Worm (Caenorhabditis elegans) whole organism, L1 larva: ENCODE results near the gene C54C6.5.

Experiments
- aly-2 ChIP-seq: fragments of 150-350 bp; optimal IDR thresholded peaks from 2 replicates; lab custom pipeline; 2014; ENCODE audit warnings: missing biosample characterization, missing genetic modification characterization
- blmp-1 ChIP-seq: fragments of 150-350 bp; optimal IDR thresholded peaks from 2 replicates; lab custom pipeline; 2014; ENCODE audit warnings: missing biosample characterization, missing genetic modification characterization
- ceh-8 ChIP-seq: fragments of 200-800 bp; sonication (Bioruptor generic); optimal IDR thresholded peaks from 2 replicates; lab custom pipeline; 2018; ENCODE audit warnings: mild to moderate bottlenecking, missing genetic modification characterization, moderate library complexity, missing compliant biosample characterization
- ceh-82 ChIP-seq, 3 experiments: fragments of 150-350 bp in 1 of 3; sonication (generic microtip) in 2 of 3; optimal IDR thresholded peaks; 2 replicates each; lab custom pipeline; 2014 to 2017; ENCODE audit warnings: missing biosample characterization in 3 of 3, missing genetic modification characterization in 3 of 3
- dpl-1 ChIP-seq, 3 experiments: fragments of 150-350 bp in 2 of 3; sonication (generic microtip) in 1 of 3; optimal IDR thresholded peaks; 2 replicates each; lab custom pipeline; 2014 to 2017; ENCODE audit warnings: missing biosample characterization in 3 of 3, missing genetic modification characterization in 3 of 3, missing genetic modification reagents in 3 of 3
- efl-1 ChIP-seq, 4 experiments: fragments of 150-350 bp; optimal IDR thresholded peaks in 3 of 4; peaks in 1 of 4; 1 replicate in 1 of 4; 2 replicates in 3 of 4; lab custom pipeline; 2014; ENCODE audit warnings: missing biosample characterization in 2 of 4, missing genetic modification characterization in 2 of 4, missing genetic modification reagents in 2 of 4
- egl-13 ChIP-seq: sonication (generic microtip); optimal IDR thresholded peaks from 2 replicates; lab custom pipeline; 2016; ENCODE audit warnings: missing genotype, missing genetic modification reagents, missing genetic modification characterization, missing compliant biosample characterization
- elt-2 ChIP-seq: sonication (generic microtip); optimal IDR thresholded peaks from 2 replicates; lab custom pipeline; 2016; ENCODE audit warnings: missing genetic modification characterization, mild to moderate bottlenecking, inconsistent platforms, missing compliant biosample characterization, missing genetic modification reagents
- elt-3 ChIP-seq, 6 experiments: fragments of 150-350 bp in 1 of 6; sonication (generic microtip); optimal IDR thresholded peaks; 2 replicates each; lab custom pipeline; 2017 to 2018; ENCODE audit warnings: missing biosample characterization in 6 of 6, missing genetic modification characterization in 6 of 6, inconsistent platforms in 1 of 6
- fkh-4 ChIP-seq: sonication (generic microtip); optimal IDR thresholded peaks from 2 replicates; lab custom pipeline; 2016; ENCODE audit warnings: missing compliant biosample characterization, missing genetic modification characterization, borderline replicate concordance
- fkh-8 ChIP-seq: sonication (generic microtip); optimal IDR thresholded peaks from 2 replicates; lab custom pipeline; 2016; ENCODE audit warnings: mild to moderate bottlenecking, missing genetic modification characterization, missing compliant biosample characterization
- hlh-17 ChIP-seq: fragments of 200-800 bp; sonication (Bioruptor generic); optimal IDR thresholded peaks from 2 replicates; lab custom pipeline; 2018; ENCODE audit warnings: missing genetic modification characterization, mild to moderate bottlenecking, missing compliant biosample characterization, moderate library complexity, borderline replicate concordance
- hlh-4 ChIP-seq: sonication (generic microtip); optimal IDR thresholded peaks from 2 replicates; lab custom pipeline; 2016; ENCODE audit warnings: mild to moderate bottlenecking, missing genetic modification characterization, missing compliant biosample characterization
- hpl-2 ChIP-seq: fragments of 150-350 bp; optimal IDR thresholded peaks from 2 replicates; lab custom pipeline; 2014; ENCODE audit warnings: missing biosample characterization, missing genetic modification reagents, missing genetic modification characterization
- irx-1 ChIP-seq: sonication (generic microtip); optimal IDR thresholded peaks from 2 replicates; lab custom pipeline; 2016; ENCODE audit warnings: missing genetic modification characterization, missing compliant biosample characterization
- isw-1 ChIP-seq: fragments of 200-800 bp; sonication (Bioruptor generic); IDR thresholded peaks from 2 replicates; pipeline ENCODE4 v1.3.6; 2022; ENCODE audit warnings: missing genetic modification characterization, missing compliant biosample characterization
- jun-1 ChIP-seq: fragments of 150-350 bp; optimal IDR thresholded peaks from 2 replicates; lab custom pipeline; 2014; ENCODE audit warnings: missing biosample characterization, missing genetic modification reagents, missing genetic modification characterization
- lin-13 ChIP-seq: fragments of 150-350 bp; optimal IDR thresholded peaks from 2 replicates; lab custom pipeline; 2014; ENCODE audit warnings: missing biosample characterization, missing genetic modification reagents, missing genetic modification characterization
- lsy-2 ChIP-seq, 2 experiments: fragments of 150-350 bp; optimal IDR thresholded peaks; 2 replicates each; lab custom pipeline; 2014; ENCODE audit warnings: missing biosample characterization in 2 of 2, missing genetic modification characterization in 2 of 2
- mab-9 ChIP-seq: fragments of 200-800 bp; sonication (Bioruptor generic); IDR thresholded peaks from 2 replicates; pipeline ENCODE4 v1.3.6; 2022; ENCODE audit warnings: missing genetic modification reagents, missing genetic modification characterization, missing compliant biosample characterization
- mef-2 ChIP-seq: fragments of 150-350 bp; optimal IDR thresholded peaks from 2 replicates; lab custom pipeline; 2014; ENCODE audit warnings: missing biosample characterization, missing genetic modification characterization
- mep-1 ChIP-seq: fragments of 150-350 bp; optimal IDR thresholded peaks from 2 replicates; lab custom pipeline; 2014; ENCODE audit warnings: missing biosample characterization, missing genetic modification characterization
- nhr-237 ChIP-seq: fragments of 150-350 bp; optimal IDR thresholded peaks from 2 replicates; lab custom pipeline; 2014; ENCODE audit warnings: missing biosample characterization, missing genetic modification characterization
- nhr-71 ChIP-seq: sonication (generic microtip); optimal IDR thresholded peaks from 2 replicates; lab custom pipeline; 2016; ENCODE audit warnings: mild to moderate bottlenecking, missing genetic modification characterization, moderate library complexity, missing compliant biosample characterization
- nhr-77 ChIP-seq: fragments of 150-350 bp; optimal IDR thresholded peaks from 2 replicates; lab custom pipeline; 2014; ENCODE audit warnings: missing biosample characterization, missing genetic modification characterization
- nhr-85 ChIP-seq: sonication (generic microtip); peaks from one replicate; lab custom pipeline; 2016; ENCODE audit warnings: missing genetic modification characterization, inconsistent platforms, missing compliant biosample characterization
- pag-3 ChIP-seq: sonication (generic microtip); optimal IDR thresholded peaks from 2 replicates; lab custom pipeline; 2017; ENCODE audit warnings: missing genetic modification characterization, mild to moderate bottlenecking, missing compliant biosample characterization, antibody characterized with exemption, borderline replicate concordance; ENCODE audit not compliant: insufficient read depth
- pax-3 ChIP-seq: fragments of 200-800 bp; sonication (Bioruptor generic); optimal IDR thresholded peaks from 2 replicates; lab custom pipeline; 2018; ENCODE audit warnings: mild to moderate bottlenecking, missing genetic modification characterization, moderate library complexity, missing compliant biosample characterization
- rnt-1 ChIP-seq: sonication (generic microtip); optimal IDR thresholded peaks from 2 replicates; lab custom pipeline; 2016; ENCODE audit warnings: mild to moderate bottlenecking, missing genetic modification characterization, moderate library complexity, missing compliant biosample characterization
- snpc-4 ChIP-seq: fragments of 150-350 bp; optimal IDR thresholded peaks from 2 replicates; lab custom pipeline; 2014; ENCODE audit warnings: missing biosample characterization, missing genetic modification characterization
- snu-23 ChIP-seq: sonication (generic microtip); optimal IDR thresholded peaks from 2 replicates; lab custom pipeline; 2016; ENCODE audit warnings: missing genetic modification characterization, missing compliant biosample characterization
- sup-37 ChIP-seq: fragments of 200-800 bp; sonication (Bioruptor generic); optimal IDR thresholded peaks from 2 replicates; lab custom pipeline; 2018; ENCODE audit warnings: mild to moderate bottlenecking, missing genetic modification characterization, missing compliant biosample characterization
- tbx-2 ChIP-seq: sonication (generic microtip); optimal IDR thresholded peaks from 2 replicates; lab custom pipeline; 2016; ENCODE audit warnings: missing genetic modification characterization, missing compliant biosample characterization
- tlp-1 ChIP-seq: fragments of 150-350 bp; optimal IDR thresholded peaks from 2 replicates; lab custom pipeline; 2014; ENCODE audit warnings: missing biosample characterization, missing genetic modification characterization
- unc-130 ChIP-seq: fragments of 150-350 bp; optimal IDR thresholded peaks from 2 replicates; lab custom pipeline; 2017; ENCODE audit warnings: missing biosample characterization, missing genetic modification characterization, inconsistent platforms
- unc-30 ChIP-seq: sonication (generic microtip); optimal IDR thresholded peaks from 2 replicates; lab custom pipeline; 2017; ENCODE audit warnings: missing biosample characterization, missing genetic modification characterization
- unc-62 ChIP-seq: fragments of 150-350 bp; optimal IDR thresholded peaks from 2 replicates; lab custom pipeline; 2014; ENCODE audit warnings: missing biosample characterization, missing genetic modification reagents, missing genetic modification characterization
- unc-86 ChIP-seq: sonication (generic microtip); optimal IDR thresholded peaks from 2 replicates; lab custom pipeline; 2016; ENCODE audit warnings: missing genetic modification characterization, missing compliant biosample characterization
- unc-98 ChIP-seq: fragments of 200-800 bp; sonication (Bioruptor generic); IDR thresholded peaks from 2 replicates; pipeline ENCODE4 v1.3.6; 2022; ENCODE audit warnings: missing genetic modification characterization, missing compliant biosample characterization
- vab-15 ChIP-seq: sonication (generic microtip); optimal IDR thresholded peaks from 2 replicates; lab custom pipeline; 2017; ENCODE audit warnings: missing genotype, mild to moderate bottlenecking, missing genetic modification characterization, missing compliant biosample characterization
- xbp-1 ChIP-seq: sonication (generic microtip); optimal IDR thresholded peaks from 2 replicates; lab custom pipeline; 2016; ENCODE audit warnings: missing genetic modification characterization, missing compliant biosample characterization
- zip-4 ChIP-seq: fragments of 200-800 bp; sonication (Bioruptor generic); optimal IDR thresholded peaks from 2 replicates; lab custom pipeline; 2018; ENCODE audit warnings: mild to moderate bottlenecking, missing genetic modification characterization, moderate library complexity, missing compliant biosample characterization
- ztf-4 ChIP-seq: fragments of 150-350 bp; optimal IDR thresholded peaks from 2 replicates; lab custom pipeline; 2014; ENCODE audit warnings: missing biosample characterization, missing genetic modification characterization

Gene C54C6.5

ce11 chrIII:3532035-3532434 lies 17.6 kb downstream of the C54C6.5 start (continued):
- TF ChIP-seq hlh-17 (GFP tag; lab: Kevin White, UChicago), result no peak
- no peak for TF ChIP-seq mab-9 (GFP tag; lab: Robert Waterston, UW)
- TF ChIP-seq ceh-82 (tag; optimal IDR thresholded peaks at IDR 0.05; lab: Kevin White, UChicago), result peak; percentile 54 to 84 (median 59)

DNA sequence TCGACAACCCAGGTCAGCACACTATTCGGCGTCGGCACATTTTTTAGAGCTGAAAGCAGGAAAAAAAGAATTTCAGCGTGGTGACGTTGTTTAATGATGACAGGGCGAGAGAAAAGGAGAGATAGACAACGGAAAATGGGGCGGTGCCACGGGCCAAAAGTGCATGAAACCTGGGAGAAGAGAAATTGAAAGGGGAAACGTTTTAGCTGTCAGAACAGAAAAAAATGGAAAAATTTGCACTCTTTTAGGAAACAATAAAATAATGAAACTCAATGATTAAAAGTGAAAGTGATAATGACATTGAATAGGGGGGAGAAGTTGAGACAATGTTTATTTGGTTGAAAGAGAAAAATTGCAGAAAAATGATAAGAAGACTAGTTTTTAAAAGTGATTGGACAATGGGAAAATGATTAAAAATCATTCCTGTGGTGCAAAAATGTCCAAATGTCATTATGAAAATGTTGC lies 19.9 kb downstream of the C54C6.5 start, which contains the start of gene pitp-1:
Gene pitp-1 (minus strand): TSS at position 51 of the 465 bp plus-strand sequence.
- TF ChIP-seq xbp-1 (tag; lab: Kevin White, UChicago), result no peak
- TF ChIP-seq nhr-85, result peak; percentile 38
- peak; percentile 12 for TF ChIP-seq elt-2
- TF ChIP-seq jun-1, result no peak
- no peak for TF ChIP-seq efl-1 (optimal IDR thresholded peaks at IDR 0.05; lab: Kevin White, UChicago)
- TF ChIP-seq efl-1 (GFP tag; optimal IDR thresholded peaks at IDR 0.05 in 1 of 2; lab: Kevin White, UChicago), result peak in 1 of 2 experiments; percentile 65
- no peak for TF ChIP-seq nhr-77
- TF ChIP-seq rnt-1 (tag; lab: Kevin White, UChicago), result no peak
- TF ChIP-seq tlp-1, result no peak
- no peak for TF ChIP-seq egl-13 (tag; lab: Kevin White, UChicago)

ce11 chrIII:3528342-3528741 lies 21.3 kb downstream of the C54C6.5 start, which contains the start of gene rpl-37:
Gene rpl-37, plus strand, starts transcription at chrIII:3528642.
- TF ChIP-seq lsy-2 (tag; optimal IDR thresholded peaks at IDR 0.05; lab: Kevin White, UChicago), result no peak
- TF ChIP-seq mep-1, result no peak
- no peak for TF ChIP-seq unc-130 (tag; lab: Kevin White, UChicago)
- TF ChIP-seq nhr-71 (tag; lab: Kevin White, UChicago), result no peak
- TF ChIP-seq vab-15 (tag; lab: Kevin White, UChicago), result no peak
- no peak for TF ChIP-seq rnt-1 (tag; lab: Kevin White, UChicago)
- no peak for TF ChIP-seq fkh-4 (tag; lab: Kevin White, UChicago)
- TF ChIP-seq pag-3 (tag; lab: Kevin White, UChicago), result no peak
- TF ChIP-seq xbp-1 (tag; lab: Kevin White, UChicago), result no peak
- TF ChIP-seq isw-1, result no peak
- TF ChIP-seq lin-13 (GFP tag; lab: Kevin White, UChicago), result no peak
- TF ChIP-seq unc-30 (tag; lab: Kevin White, UChicago), result no peak
- TF ChIP-seq, all 84 proteins: peak for 0

- TF ChIP-seq efl-1 (optimal IDR thresholded peaks at IDR 0.05; lab: Kevin White, UChicago), result no peak
- peak in 1 of 2 experiments; percentile 49 for TF ChIP-seq efl-1 (GFP tag; optimal IDR thresholded peaks at IDR 0.05 in 1 of 2; lab: Kevin White, UChicago)
- no peak for TF ChIP-seq vab-15 (tag; lab: Kevin White, UChicago)
- TF ChIP-seq blmp-1 (tag; lab: Kevin White, UChicago), result no peak
Measured at ce11 chrIII:3523363-3523762, 26.3 kb downstream of the C54C6.5 start.

DNA sequence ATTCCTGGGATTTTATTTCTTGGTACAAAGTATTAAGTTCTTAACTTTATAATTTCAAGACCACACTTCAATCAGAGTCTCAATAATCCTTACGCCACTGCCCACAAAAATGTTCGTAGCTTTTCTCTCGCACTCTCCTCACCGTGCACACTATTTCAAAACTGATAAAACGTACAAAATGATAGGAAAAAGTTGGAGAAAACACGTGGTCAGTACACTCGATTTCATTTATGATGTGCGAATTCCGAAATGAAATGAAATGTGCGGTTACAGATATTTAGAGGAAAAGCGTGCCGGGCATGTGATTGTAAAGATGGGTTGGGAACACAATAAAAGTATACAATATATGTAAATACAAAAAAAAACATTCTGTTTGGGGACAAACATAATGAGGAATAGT lies 29.2 kb downstream of the C54C6.5 start:
- TF ChIP-seq jun-1 (no peak), mef-2 (tag; lab: Kevin White, UChicago) (no peak), snpc-4 (tag; lab: Kevin White, UChicago) (no peak), mab-9 (GFP tag; lab: Robert Waterston, UW) (no peak), ceh-8 (GFP tag; lab: Kevin White, UChicago) (no peak), dpl-1 (GFP tag; optimal IDR thresholded peaks at IDR 0.05; lab: Kevin White, UChicago) (no peak), elt-3 (tag; optimal IDR thresholded peaks at IDR 0.05; lab: Kevin White, UChicago) (no peak), mep-1 (no peak), pax-3 (tag; lab: Kevin White, UChicago) (no peak), lin-13 (GFP tag; lab: Kevin White, UChicago) (no peak), hlh-4 (tag; lab: Kevin White, UChicago) (no peak), fkh-8 (tag; lab: Kevin White, UChicago) (no peak), sup-37 (GFP tag; lab: Kevin White, UChicago) (no peak), nhr-237 (tag; lab: Kevin White, UChicago) (no peak), zip-4 (GFP tag; lab: Kevin White, UChicago) (no peak), rnt-1 (tag; lab: Kevin White, UChicago) (no peak), tbx-2 (tag; lab: Kevin White, UChicago) (no peak), unc-98 (GFP tag; lab: Robert Waterston, UW) (no peak), unc-130 (tag; lab: Kevin White, UChicago) (no peak), ztf-4 (tag; lab: Kevin White, UChicago) (no peak), snu-23 (peak; percentile 18), unc-62 (GFP tag; lab: Kevin White, UChicago) (no peak), irx-1 (no peak), aly-2 (tag; lab: Kevin White, UChicago) (no peak), hpl-2 (no peak), unc-86 (tag; lab: Kevin White, UChicago) (no peak), isw-1 (no peak)
